Worm (Caenorhabditis elegans) whole organism, early embryonic: Measurements from ENCODE around the gene F46C5.10.

Experiments used
- B0310.2 ChIP-seq: sonication (generic microtip); optimal IDR thresholded peaks from 2 replicates; lab custom pipeline; 2016; ENCODE audit warnings: mild to moderate bottlenecking, missing genetic modification characterization, missing compliant biosample characterization
- F13C5.2 ChIP-seq: sonication (generic microtip); optimal IDR thresholded peaks from 2 replicates; lab custom pipeline; 2017; ENCODE audit warnings: mild to moderate bottlenecking, missing genetic modification characterization, inconsistent platforms, missing compliant biosample characterization
- aly-1 ChIP-seq: sonication (generic microtip); optimal IDR thresholded peaks from 2 replicates; lab custom pipeline; 2016; ENCODE audit warnings: missing genetic modification characterization, missing compliant biosample characterization
- ama-1 ChIP-seq: fragments of 150-350 bp; optimal IDR thresholded peaks from 2 replicates; lab custom pipeline; 2014
- ceh-13 ChIP-seq: fragments of 200-800 bp; sonication (Bioruptor generic); optimal IDR thresholded peaks from 2 replicates; lab custom pipeline; 2018; ENCODE audit warnings: mild to moderate bottlenecking, missing genetic modification characterization, missing compliant biosample characterization
- ceh-36 ChIP-seq: sonication (generic microtip); optimal IDR thresholded peaks from 2 replicates; lab custom pipeline; 2016; ENCODE audit warnings: missing genetic modification characterization, inconsistent platforms, missing compliant biosample characterization
- ets-7 ChIP-seq: sonication (generic microtip); optimal IDR thresholded peaks from 2 replicates; lab custom pipeline; 2016; ENCODE audit warnings: missing genotype, missing genetic modification characterization, missing compliant biosample characterization
- flt-1 ChIP-seq: fragments of 200-800 bp; sonication (Bioruptor generic); IDR thresholded peaks from 2 replicates; pipeline ENCODE4 v1.3.6; 2022; ENCODE audit warnings: missing genetic modification characterization, missing compliant biosample characterization
- hmbx-1 ChIP-seq: sonication (generic microtip); optimal IDR thresholded peaks from 2 replicates; lab custom pipeline; 2016; ENCODE audit warnings: mild to moderate bottlenecking, missing genetic modification characterization, missing compliant biosample characterization
- hmg-4 ChIP-seq: fragments of 200-800 bp; sonication (Bioruptor generic); optimal IDR thresholded peaks from 2 replicates; lab custom pipeline; 2018; ENCODE audit warnings: mild to moderate bottlenecking, missing genetic modification characterization, missing compliant biosample characterization
- hnd-1 ChIP-seq: sonication (generic microtip); optimal IDR thresholded peaks from 2 replicates; lab custom pipeline; 2016; ENCODE audit warnings: missing genetic modification characterization, missing compliant biosample characterization
- pes-1 ChIP-seq: fragments of 200-800 bp; sonication (Bioruptor generic); IDR thresholded peaks from 2 replicates; pipeline ENCODE4 v1.3.6; 2022; ENCODE audit warnings: missing genetic modification reagents, missing genetic modification characterization, missing compliant biosample characterization
- scrt-1 ChIP-seq: fragments of 200-800 bp; sonication (Bioruptor generic); IDR thresholded peaks from 2 replicates; pipeline ENCODE4 v1.3.6; 2022; ENCODE audit warnings: missing genetic modification characterization, missing compliant biosample characterization
- sea-1 ChIP-seq: fragments of 200-800 bp; sonication (Bioruptor generic); conservative IDR thresholded peaks from 2 replicates; pipeline ENCODE4 v1.3.6; 2022; ENCODE audit warnings: missing genetic modification characterization, missing compliant biosample characterization
- tbx-11 ChIP-seq: fragments of 200-800 bp; sonication (Bioruptor generic); IDR thresholded peaks from 2 replicates; pipeline ENCODE4 v1.3.6; 2022; ENCODE audit warnings: missing genetic modification characterization, missing compliant biosample characterization
- tbx-37 ChIP-seq: fragments of 200-800 bp; sonication (Bioruptor generic); conservative IDR thresholded peaks from 2 replicates; pipeline ENCODE4 v1.3.6; 2022; ENCODE audit warnings: missing genetic modification reagents, missing genetic modification characterization, missing compliant biosample characterization
- tra-4 ChIP-seq: sonication (generic microtip); optimal IDR thresholded peaks from 2 replicates; lab custom pipeline; 2017; ENCODE audit warnings: missing genetic modification characterization, missing compliant biosample characterization

The F46C5.10 gene

DNA sequence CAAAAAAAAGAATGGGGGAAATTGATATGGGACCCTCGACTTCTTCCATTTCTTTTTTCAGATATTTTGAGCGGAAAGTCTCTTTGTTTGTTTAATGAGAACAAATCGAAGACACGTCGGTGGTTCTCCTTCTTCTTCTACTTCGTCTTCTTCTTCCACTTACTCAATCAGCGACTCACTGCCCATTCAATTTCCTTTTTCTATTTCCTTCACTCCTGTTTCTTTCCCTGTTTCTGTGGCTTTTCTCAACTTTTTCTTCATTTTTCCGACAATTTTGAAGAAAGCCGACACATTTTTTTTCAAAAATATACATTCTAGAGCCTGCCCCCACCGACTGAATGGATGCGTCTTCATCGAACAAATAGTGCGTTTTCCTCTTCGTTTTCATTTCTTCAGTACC, 17.0 kb upstream of the F46C5.10 start, which contains the start of gene F46C5.4:
F46C5.4 (plus strand) TSS at position 222 of the 400 bp plus-strand sequence.
- no peak for TF ChIP-seq ama-1 (lab: Kevin White, UChicago)

DNA sequence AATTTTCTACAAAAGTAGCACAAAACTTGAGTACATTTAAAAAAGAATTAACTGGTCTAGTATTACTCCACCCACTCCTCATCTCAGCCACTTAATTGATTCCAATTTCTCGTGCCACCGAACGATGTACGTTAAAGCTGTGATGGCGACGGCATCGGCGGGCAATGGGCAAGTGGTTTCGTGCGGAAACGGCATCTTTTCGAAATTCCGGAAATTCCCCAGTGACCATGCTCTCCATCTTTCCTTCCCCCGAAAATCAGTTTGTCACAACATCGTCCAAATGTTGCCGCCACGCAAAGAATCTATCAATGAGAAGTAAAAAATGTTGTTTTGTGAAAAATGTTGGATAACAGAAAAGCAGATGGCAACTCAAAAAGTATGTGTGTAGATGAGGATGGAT, 14.1 kb upstream of the F46C5.10 start:
- no peak for TF ChIP-seq ceh-13 (GFP tag; lab: Kevin White, UChicago)
- TF ChIP-seq tbx-11 (GFP tag; lab: Robert Waterston, UW), result no peak
- no peak for TF ChIP-seq hnd-1 (tag; lab: Kevin White, UChicago)
- TF ChIP-seq hmbx-1 (tag; lab: Kevin White, UChicago), result no peak
- TF ChIP-seq tra-4 (tag; lab: Kevin White, UChicago), result no peak
- TF ChIP-seq tbx-37, result no peak
- TF ChIP-seq scrt-1 (GFP tag; lab: Robert Waterston, UW), result no peak
- TF ChIP-seq hmg-4 (GFP tag; lab: Kevin White, UChicago), result no peak
- no peak for TF ChIP-seq B0310.2 (tag; lab: Kevin White, UChicago)
- no peak for TF ChIP-seq flt-1
- no peak for TF ChIP-seq sea-1 (GFP tag; lab: Robert Waterston, UW)
- TF ChIP-seq ceh-36 (tag; lab: Kevin White, UChicago), result no peak
- no peak for TF ChIP-seq pes-1 (GFP tag; lab: Robert Waterston, UW)
- no peak for TF ChIP-seq aly-1 (tag; lab: Kevin White, UChicago)
- no peak for TF ChIP-seq F13C5.2 (tag; lab: Kevin White, UChicago)
- TF ChIP-seq ama-1 (lab: Kevin White, UChicago), result no peak
- no peak for TF ChIP-seq ets-7 (tag; lab: Kevin White, UChicago)

DNA sequence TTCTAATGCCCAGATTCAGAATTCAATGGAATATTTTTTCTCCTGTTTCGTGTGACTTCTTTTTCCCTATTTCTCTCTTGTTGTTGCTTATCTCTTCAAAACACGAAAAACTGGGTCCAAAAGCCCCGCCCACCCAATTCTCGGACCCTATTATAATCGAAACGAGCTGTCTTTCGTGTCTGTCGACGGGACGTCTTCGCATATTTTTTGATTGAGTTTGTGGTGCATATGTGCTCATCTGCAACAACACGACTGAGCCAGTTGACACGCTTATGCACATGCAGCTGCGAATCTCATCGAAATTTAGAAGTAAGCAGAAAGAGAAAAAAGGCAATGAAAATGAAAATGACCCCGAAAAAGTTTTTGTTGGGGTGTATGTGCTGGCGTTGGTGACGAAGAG, 12.1 kb upstream of the F46C5.10 start:
- TF ChIP-seq B0310.2 (tag; lab: Kevin White, UChicago) (no peak), aly-1 (tag; lab: Kevin White, UChicago) (no peak), tbx-11 (GFP tag; lab: Robert Waterston, UW) (no peak), F13C5.2 (tag; lab: Kevin White, UChicago) (no peak), tbx-37 (no peak), ceh-36 (tag; lab: Kevin White, UChicago) (no peak), hmg-4 (GFP tag; lab: Kevin White, UChicago) (no peak)

DNA sequence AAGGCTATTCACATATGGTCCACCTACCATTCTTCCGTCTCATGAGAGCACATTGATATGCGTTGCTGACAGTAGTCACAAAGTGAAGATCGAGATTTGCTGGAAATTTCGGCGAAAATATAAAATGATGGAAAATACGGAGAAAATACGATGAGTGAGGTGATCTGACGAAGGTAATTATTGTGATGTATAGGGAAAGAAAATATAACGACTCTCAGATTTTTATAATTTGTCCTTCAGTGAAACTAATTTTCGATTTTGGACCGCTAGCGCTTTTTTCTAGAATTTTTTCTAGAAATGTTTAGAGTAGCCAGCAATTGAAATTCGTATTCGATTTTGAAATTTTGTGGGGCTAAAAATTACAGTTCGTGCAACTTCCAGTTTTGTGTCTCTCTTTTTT, 10.4 kb upstream of the F46C5.10 start, which contains the start of gene F46C5.2:
F46C5.2 (minus strand) TSS at position 101 of the 400 bp plus-strand sequence.
- no peak for TF ChIP-seq flt-1
- TF ChIP-seq pes-1 (GFP tag; lab: Robert Waterston, UW), result no peak
- no peak for TF ChIP-seq ceh-36 (tag; lab: Kevin White, UChicago)
- no peak for TF ChIP-seq aly-1 (tag; lab: Kevin White, UChicago)
- TF ChIP-seq sea-1 (GFP tag; lab: Robert Waterston, UW), result no peak
- no peak for TF ChIP-seq scrt-1 (GFP tag; lab: Robert Waterston, UW)
- no peak for TF ChIP-seq hmg-4 (GFP tag; lab: Kevin White, UChicago)
- TF ChIP-seq ama-1 (lab: Kevin White, UChicago), result no peak
- no peak for TF ChIP-seq tra-4 (tag; lab: Kevin White, UChicago)
- TF ChIP-seq hnd-1 (tag; lab: Kevin White, UChicago), result no peak
- TF ChIP-seq F13C5.2 (tag; lab: Kevin White, UChicago), result no peak
- no peak for TF ChIP-seq hmbx-1 (tag; lab: Kevin White, UChicago)
- TF ChIP-seq tbx-11 (GFP tag; lab: Robert Waterston, UW), result no peak
- TF ChIP-seq tbx-37, result no peak
- TF ChIP-seq B0310.2 (tag; lab: Kevin White, UChicago), result no peak
- TF ChIP-seq ceh-13 (GFP tag; lab: Kevin White, UChicago), result no peak
- TF ChIP-seq ets-7 (tag; lab: Kevin White, UChicago), result no peak

DNA sequence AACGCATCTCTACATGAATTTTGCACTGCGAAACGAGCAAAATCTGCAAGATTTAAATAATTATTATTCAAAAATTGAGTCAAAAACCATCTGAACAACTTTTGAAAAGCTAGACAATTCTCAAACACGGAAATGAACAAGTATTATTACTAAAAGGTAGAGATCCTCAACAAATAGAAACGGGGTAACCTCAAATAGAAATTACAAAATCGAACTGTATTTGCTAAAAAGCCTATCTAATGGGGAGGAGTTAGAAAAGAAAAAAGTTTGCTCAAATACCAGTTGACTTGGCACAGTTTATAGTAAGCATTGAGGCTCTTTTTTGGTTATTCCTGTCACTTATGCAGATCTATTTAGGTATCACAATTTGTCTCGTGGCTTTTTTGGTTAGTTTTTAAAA, 6.9 kb upstream of the F46C5.10 start, which contains the start of gene nas-25:
nas-25 (plus strand) TSS at position 301 of the 400 bp plus-strand sequence.
- no peak for TF ChIP-seq hnd-1 (tag; lab: Kevin White, UChicago)
- no peak for TF ChIP-seq ceh-13 (GFP tag; lab: Kevin White, UChicago)
- TF ChIP-seq tbx-11 (GFP tag; lab: Robert Waterston, UW), result no peak
- TF ChIP-seq tra-4 (tag; lab: Kevin White, UChicago), result no peak
- TF ChIP-seq ceh-36 (tag; lab: Kevin White, UChicago), result no peak
- no peak for TF ChIP-seq B0310.2 (tag; lab: Kevin White, UChicago)
- TF ChIP-seq aly-1 (tag; lab: Kevin White, UChicago), result no peak
- no peak for TF ChIP-seq flt-1
- no peak for TF ChIP-seq pes-1 (GFP tag; lab: Robert Waterston, UW)
- no peak for TF ChIP-seq scrt-1 (GFP tag; lab: Robert Waterston, UW)
- no peak for TF ChIP-seq hmg-4 (GFP tag; lab: Kevin White, UChicago)
- TF ChIP-seq ama-1 (lab: Kevin White, UChicago), result no peak
- no peak for TF ChIP-seq sea-1 (GFP tag; lab: Robert Waterston, UW)

DNA sequence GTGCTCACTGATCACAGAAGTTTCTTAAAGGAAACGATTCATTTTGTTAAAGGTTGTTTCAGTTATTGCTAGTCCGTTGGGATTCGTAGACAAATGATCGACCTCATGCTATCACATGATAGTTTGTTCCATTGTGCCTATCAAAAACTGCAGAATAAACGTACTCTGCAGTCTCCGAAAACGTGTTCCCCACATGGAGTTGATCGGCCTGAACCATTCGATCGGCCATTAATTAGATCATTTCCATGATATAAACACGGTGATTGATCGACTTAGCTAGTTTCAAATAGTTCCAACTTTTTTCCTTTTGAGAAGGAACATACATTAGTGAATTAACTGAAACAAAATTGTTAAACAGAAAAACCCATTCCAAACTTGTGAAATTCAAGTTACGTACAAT, 3.9 kb upstream of the F46C5.10 start:
- TF ChIP-seq ceh-36 (tag; lab: Kevin White, UChicago), result no peak
- no peak for TF ChIP-seq flt-1
- no peak for TF ChIP-seq hmg-4 (GFP tag; lab: Kevin White, UChicago)
- TF ChIP-seq tbx-11 (GFP tag; lab: Robert Waterston, UW), result no peak
- no peak for TF ChIP-seq F13C5.2 (tag; lab: Kevin White, UChicago)

DNA sequence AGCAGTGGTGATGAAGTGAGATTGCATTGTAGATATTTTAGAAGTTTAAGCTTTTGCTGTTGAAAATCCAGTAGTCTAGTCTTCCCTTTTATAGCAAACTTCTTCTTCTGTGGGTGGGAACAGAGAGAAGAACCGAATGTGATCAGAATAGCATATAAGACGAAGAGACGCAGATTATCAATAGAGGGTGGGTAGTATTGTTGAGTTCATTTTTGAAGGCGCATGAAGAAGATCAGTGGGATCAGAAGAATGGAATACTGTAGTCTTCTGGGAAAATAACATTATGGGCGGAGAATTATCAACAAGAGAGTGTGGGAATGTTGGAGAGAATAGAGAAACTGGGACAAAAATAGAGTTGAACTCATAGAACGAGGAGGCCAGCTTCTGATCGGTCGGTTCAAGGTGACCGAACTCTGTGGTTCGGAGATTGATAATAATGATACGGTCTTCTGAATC, 2.3 kb upstream of the F46C5.10 start, which contains the start of gene F46C5.1:
F46C5.1 (minus strand) TSS at position 51 of the 456 bp plus-strand sequence.
- TF ChIP-seq hmbx-1 (tag; lab: Kevin White, UChicago) (no peak), scrt-1 (GFP tag; lab: Robert Waterston, UW) (no peak), F13C5.2 (tag; lab: Kevin White, UChicago) (no peak)
